Fruit fly (Drosophila melanogaster) whole organism, pupa: ENCODE measurements around the gene mGluR.
"Not testable (repeated sequence)": the region's sequence is repeated elsewhere in the genome, so short reads cannot be mapped to it uniquely, and the experiment has no call there.

Experiments
- CG10348 ChIP-seq: fragments of 200-800 bp; sonication (Bioruptor generic); IDR thresholded peaks from 2 replicates; pipeline ENCODE4 v1.3.6; 2022; ENCODE audit warnings: missing biosample characterization, missing genetic modification characterization
- CG12605 ChIP-seq: fragments of 200-800 bp; sonication (Bioruptor generic); IDR thresholded peaks from 2 replicates; pipeline ENCODE4 v1.3.6; 2022; ENCODE audit warnings: missing biosample characterization, missing genetic modification characterization
- CG13204 ChIP-seq: fragments of 200-800 bp; sonication (Bioruptor generic); optimal IDR thresholded peaks from 2 replicates; lab custom pipeline; 2018; ENCODE audit warnings: missing biosample characterization, mild to moderate bottlenecking, missing genetic modification characterization, moderate library complexity
- CG14655 ChIP-seq: fragments of 200-800 bp; sonication (Bioruptor generic); optimal IDR thresholded peaks from 3 replicates; lab custom pipeline; 2017; ENCODE audit warnings: mild to moderate bottlenecking, missing biosample characterization, missing genetic modification reagents, missing genetic modification characterization
- CG15710 ChIP-seq: fragments of 200-800 bp; sonication (Bioruptor generic); optimal IDR thresholded peaks from 2 replicates; lab custom pipeline; 2018; ENCODE audit warnings: missing biosample characterization, mild to moderate bottlenecking, missing genetic modification characterization, moderate library complexity
- CG17806 ChIP-seq: fragments of 200-800 bp; sonication (Bioruptor generic); optimal IDR thresholded peaks from 2 replicates; lab custom pipeline; 2018; ENCODE audit warnings: missing biosample characterization, mild to moderate bottlenecking, missing genetic modification characterization, moderate library complexity
- CG32121 ChIP-seq: fragments of 200-800 bp; sonication (Bioruptor generic); IDR thresholded peaks from 2 replicates; pipeline ENCODE4 v1.3.6; 2022; ENCODE audit warnings: missing biosample characterization, missing genetic modification characterization
- CG34367 ChIP-seq: fragments of 200-800 bp; sonication (Bioruptor generic); optimal IDR thresholded peaks from 2 replicates; lab custom pipeline; 2018; ENCODE audit warnings: missing biosample characterization, mild to moderate bottlenecking, missing genetic modification characterization
- CG4496 ChIP-seq: fragments of 200-800 bp; sonication (Bioruptor generic); IDR thresholded peaks from 3 replicates; pipeline ENCODE4 v1.3.6; 2022; ENCODE audit warnings: missing biosample characterization, missing genetic modification characterization
- CG8159 ChIP-seq: fragments of 200-800 bp; sonication (Bioruptor generic); optimal IDR thresholded peaks from 3 replicates; lab custom pipeline; 2018; ENCODE audit warnings: missing biosample characterization, mild to moderate bottlenecking, missing genetic modification characterization, moderate library complexity
- CG8301 ChIP-seq: fragments of 200-800 bp; sonication (Bioruptor generic); optimal IDR thresholded peaks from 2 replicates; lab custom pipeline; 2018; ENCODE audit warnings: missing biosample characterization, mild to moderate bottlenecking, missing genetic modification characterization
- CG9948 ChIP-seq: fragments of 200-800 bp; sonication (Bioruptor generic); optimal IDR thresholded peaks from 2 replicates; lab custom pipeline; 2018; ENCODE audit warnings: missing biosample characterization, mild to moderate bottlenecking, missing genetic modification characterization, moderate library complexity
- D1 ChIP-seq: fragments of 200-800 bp; sonication (Bioruptor generic); optimal IDR thresholded peaks from 2 replicates; lab custom pipeline; 2018; ENCODE audit warnings: missing biosample characterization, mild to moderate bottlenecking, missing genetic modification characterization, moderate library complexity
- EcR ChIP-seq: fragments of 200-800 bp; sonication (Bioruptor generic); optimal IDR thresholded peaks from 3 replicates; lab custom pipeline; 2019; ENCODE audit warnings: missing biosample characterization, missing genetic modification characterization, mild to moderate bottlenecking, moderate library complexity, missing genetic modification reagents
- Ets98B ChIP-seq: fragments of 200-800 bp; sonication (Bioruptor generic); IDR thresholded peaks from 2 replicates; pipeline ENCODE4 v1.3.6; 2022; ENCODE audit warnings: missing biosample characterization, missing genetic modification characterization
- Pif1A ChIP-seq: fragments of 200-800 bp; sonication (Bioruptor generic); optimal IDR thresholded peaks from 3 replicates; lab custom pipeline; 2016; ENCODE audit warnings: missing biosample characterization, missing genetic modification characterization
- Pif1B ChIP-seq: fragments of 200-800 bp; sonication (Bioruptor generic); optimal IDR thresholded peaks from 3 replicates; lab custom pipeline; 2016; ENCODE audit warnings: missing biosample characterization, missing genetic modification characterization
- Snoo ChIP-seq: fragments of 200-800 bp; sonication (Bioruptor generic); optimal IDR thresholded peaks from 3 replicates; lab custom pipeline; 2017; ENCODE audit warnings: missing biosample characterization, mild to moderate bottlenecking, missing genetic modification characterization, inconsistent platforms
- fd96Ca ChIP-seq: fragments of 200-800 bp; sonication (Bioruptor generic); IDR thresholded peaks from 3 replicates; pipeline ENCODE4 v1.3.6; 2022; ENCODE audit warnings: missing biosample characterization, missing genetic modification characterization
- gl ChIP-seq: fragments of 200-800 bp; sonication (Bioruptor generic); optimal IDR thresholded peaks from 2 replicates; lab custom pipeline; 2018; ENCODE audit warnings: missing biosample characterization, mild to moderate bottlenecking, missing genetic modification characterization
- rn ChIP-seq: fragments of 200-800 bp; sonication (Bioruptor generic); IDR thresholded peaks from 2 replicates; pipeline ENCODE4 v1.3.6; 2022; ENCODE audit warnings: missing biosample characterization, missing genetic modification characterization

Gene mGluR

DNA sequence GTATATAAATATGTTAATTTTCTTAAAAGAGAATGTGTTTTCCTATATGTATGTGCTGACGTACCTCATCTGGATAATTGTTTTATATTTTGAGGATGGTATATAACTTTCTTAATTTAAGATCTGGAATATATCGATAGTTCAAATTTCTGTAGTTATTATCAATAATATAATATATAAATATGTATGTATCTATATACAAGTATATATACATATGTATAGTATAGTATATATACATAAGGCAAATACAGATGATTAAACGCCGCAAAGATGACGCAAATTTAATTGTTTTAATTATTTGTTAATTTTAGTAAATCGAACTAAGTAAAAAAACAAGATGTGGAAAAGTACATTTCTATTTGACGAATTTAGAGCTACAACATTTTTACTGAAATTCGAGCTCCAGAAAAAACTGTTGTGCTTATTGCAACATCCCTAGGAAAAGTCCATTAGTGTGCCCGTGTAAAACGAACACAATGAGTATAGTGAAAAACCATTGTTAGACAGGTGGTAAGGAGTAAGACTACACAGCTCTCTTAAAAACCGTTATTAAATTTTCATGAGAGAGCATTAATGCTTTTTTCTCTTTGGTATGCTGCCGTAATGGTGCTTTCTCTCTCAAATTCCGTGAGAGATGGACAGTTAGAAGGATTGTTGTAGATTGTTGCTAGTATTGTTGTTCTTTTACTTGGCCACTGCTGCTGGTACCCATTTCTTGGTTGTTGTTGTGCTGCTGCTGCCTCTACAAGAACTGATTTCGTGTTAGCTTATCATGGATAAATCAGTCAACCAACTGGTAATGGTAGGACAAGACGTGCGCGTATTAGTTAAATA lies at the start of gene mGluR:
TSS of gene mGluR (plus strand) at position 784 of the 834 bp plus-strand sequence.
- TF ChIP-seq D1 (tag; lab: Kevin White, UChicago): no peak
- TF ChIP-seq CG32121 (GFP tag; lab: Robert Waterston, UW): no peak
- no peak for TF ChIP-seq Pif1A (GFP tag; lab: Kevin White, UChicago)
- TF ChIP-seq CG12605 (GFP tag; lab: Robert Waterston, UW): no peak
- TF ChIP-seq CG9948 (tag; lab: Kevin White, UChicago): no peak
- no peak for TF ChIP-seq Snoo
- no peak for TF ChIP-seq CG4496
- TF ChIP-seq CG15710 (tag; lab: Kevin White, UChicago): no peak
- TF ChIP-seq rn (GFP tag; lab: Robert Waterston, UW): no peak
- no peak for TF ChIP-seq EcR (GFP tag; lab: Kevin White, UChicago)
- TF ChIP-seq Ets98B: no peak
- no peak for TF ChIP-seq CG14655 (GFP tag; lab: Kevin White, UChicago)
- no peak for TF ChIP-seq gl (tag; lab: Kevin White, UChicago)
- TF ChIP-seq CG34367 (tag; lab: Kevin White, UChicago): no peak
- TF ChIP-seq Pif1B (GFP tag; lab: Kevin White, UChicago): no peak

DNA sequence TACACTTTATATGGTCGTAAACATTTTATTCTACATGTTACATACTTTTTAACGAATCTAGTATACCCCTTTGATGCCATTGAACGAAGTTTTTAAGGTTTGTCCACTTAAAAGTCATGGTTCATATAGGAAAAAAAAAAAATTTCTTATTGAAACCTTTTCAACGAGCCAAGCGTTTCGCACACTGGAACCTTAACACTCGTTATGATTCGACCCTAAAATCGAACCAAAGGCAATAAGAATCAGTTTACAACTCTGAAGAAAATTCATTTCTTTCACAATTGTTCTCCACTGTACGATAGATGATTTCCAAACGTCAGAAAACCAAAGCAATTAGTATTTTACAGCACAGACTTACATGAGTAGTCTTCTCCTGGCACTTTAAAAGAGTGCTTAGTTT lies 40.5 kb upstream of the mGluR start:
- TF ChIP-seq CG17806 (tag; lab: Kevin White, UChicago): no peak
- TF ChIP-seq CG10348: no peak
- TF ChIP-seq CG4496: no peak
- TF ChIP-seq fd96Ca: no peak

DNA sequence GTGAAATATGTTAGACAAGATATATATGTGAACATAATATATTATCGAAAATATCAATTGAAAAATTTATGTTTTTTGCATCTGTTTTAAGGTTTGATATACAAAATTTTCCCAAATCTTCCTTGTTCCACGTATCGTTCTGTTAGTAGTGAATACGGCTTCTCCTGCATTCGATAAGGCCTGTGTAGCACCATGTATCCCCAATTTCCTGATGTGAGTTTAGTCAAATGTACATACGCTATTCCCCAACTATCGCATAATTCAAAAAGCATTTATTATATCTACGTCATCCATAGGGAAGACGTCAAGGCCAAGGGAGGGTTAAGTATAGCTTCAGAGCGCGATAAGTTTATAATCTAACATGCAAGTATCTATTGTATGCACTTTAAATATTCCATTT lies 32.0 kb upstream of the mGluR start:
- TF ChIP-seq D1 (tag; lab: Kevin White, UChicago): peak; percentile 22
- no peak for TF ChIP-seq gl (tag; lab: Kevin White, UChicago)

DNA sequence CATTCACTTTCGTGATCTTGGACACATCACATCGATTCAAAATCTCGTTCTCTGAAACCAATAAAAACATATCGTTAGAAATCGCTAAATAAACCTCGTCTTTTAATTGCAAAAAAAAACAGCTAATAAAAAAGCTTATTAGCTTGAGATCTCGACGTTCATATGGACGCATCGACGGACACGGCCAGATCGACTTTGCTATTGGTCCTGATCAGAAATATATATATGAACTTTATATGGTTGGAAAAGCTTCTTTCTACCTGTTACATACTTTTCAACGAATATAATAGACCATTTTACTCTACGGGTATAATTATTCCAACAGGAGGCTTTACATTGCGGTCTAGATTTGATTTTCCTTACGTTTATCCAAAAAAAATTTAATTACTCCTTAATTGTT lies 27.5 kb upstream of the mGluR start:
- TF ChIP-seq fd96Ca: no peak
- no peak for TF ChIP-seq gl (tag; lab: Kevin White, UChicago)
- no peak for TF ChIP-seq CG15710 (tag; lab: Kevin White, UChicago)
- TF ChIP-seq CG32121 (GFP tag; lab: Robert Waterston, UW): no peak
- no peak for TF ChIP-seq D1 (tag; lab: Kevin White, UChicago)
- TF ChIP-seq CG17806 (tag; lab: Kevin White, UChicago): no peak
- TF ChIP-seq Snoo: no peak
- TF ChIP-seq CG34367 (tag; lab: Kevin White, UChicago): no peak
- TF ChIP-seq CG13204 (GFP tag; lab: Kevin White, UChicago): no peak
- no peak for TF ChIP-seq Pif1A (GFP tag; lab: Kevin White, UChicago)
- TF ChIP-seq Ets98B: no peak
- no peak for TF ChIP-seq CG8301

DNA sequence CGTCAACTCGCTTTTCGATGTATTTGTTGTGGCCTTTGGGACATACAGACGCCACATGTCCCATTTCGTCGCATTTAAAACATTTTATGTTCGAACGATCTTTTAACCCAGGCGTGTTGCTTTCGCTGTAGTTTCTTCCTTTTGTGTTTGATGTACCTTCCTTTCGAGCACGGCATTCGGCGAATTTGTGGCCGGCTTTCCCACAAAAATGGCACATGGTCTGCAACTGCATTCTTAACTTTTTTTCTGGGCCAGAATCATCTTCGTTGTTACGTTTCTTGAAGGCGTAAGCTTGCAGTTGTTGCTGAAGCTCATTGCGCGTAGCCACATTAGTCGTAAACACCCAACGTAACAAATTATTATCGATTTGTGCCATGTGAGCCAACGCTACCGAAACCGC lies 24.4 kb upstream of the mGluR start, which contains the start of gene unc-13:
TSS of gene unc-13 (minus strand) at position 101 of the 400 bp plus-strand sequence.
- not testable (repeated sequence) for TF ChIP-seq CG32121 (GFP tag; lab: Robert Waterston, UW); CG13204 (GFP tag; lab: Kevin White, UChicago); CG8301

DNA sequence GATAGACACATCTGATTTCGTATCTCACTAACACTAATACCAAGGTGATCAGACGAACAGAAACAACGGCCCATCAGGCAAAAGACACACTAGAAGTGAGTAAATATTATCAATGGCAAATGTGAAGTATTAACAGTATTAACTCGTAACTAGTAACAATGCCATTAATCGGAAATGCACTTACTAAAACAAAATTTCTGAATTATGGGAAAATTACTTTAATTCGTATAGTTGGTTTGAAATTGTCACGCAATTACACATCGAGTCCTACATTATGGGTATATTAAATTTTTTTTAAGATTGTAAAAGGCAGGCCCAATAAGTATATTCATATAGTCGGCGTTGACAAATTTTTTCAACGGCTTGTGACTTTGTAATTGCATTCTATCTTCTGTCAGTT lies 14.0 kb upstream of the mGluR start:
- TF ChIP-seq rn (GFP tag; lab: Robert Waterston, UW) (no peak), CG34367 (tag; lab: Kevin White, UChicago) (no peak)

DNA sequence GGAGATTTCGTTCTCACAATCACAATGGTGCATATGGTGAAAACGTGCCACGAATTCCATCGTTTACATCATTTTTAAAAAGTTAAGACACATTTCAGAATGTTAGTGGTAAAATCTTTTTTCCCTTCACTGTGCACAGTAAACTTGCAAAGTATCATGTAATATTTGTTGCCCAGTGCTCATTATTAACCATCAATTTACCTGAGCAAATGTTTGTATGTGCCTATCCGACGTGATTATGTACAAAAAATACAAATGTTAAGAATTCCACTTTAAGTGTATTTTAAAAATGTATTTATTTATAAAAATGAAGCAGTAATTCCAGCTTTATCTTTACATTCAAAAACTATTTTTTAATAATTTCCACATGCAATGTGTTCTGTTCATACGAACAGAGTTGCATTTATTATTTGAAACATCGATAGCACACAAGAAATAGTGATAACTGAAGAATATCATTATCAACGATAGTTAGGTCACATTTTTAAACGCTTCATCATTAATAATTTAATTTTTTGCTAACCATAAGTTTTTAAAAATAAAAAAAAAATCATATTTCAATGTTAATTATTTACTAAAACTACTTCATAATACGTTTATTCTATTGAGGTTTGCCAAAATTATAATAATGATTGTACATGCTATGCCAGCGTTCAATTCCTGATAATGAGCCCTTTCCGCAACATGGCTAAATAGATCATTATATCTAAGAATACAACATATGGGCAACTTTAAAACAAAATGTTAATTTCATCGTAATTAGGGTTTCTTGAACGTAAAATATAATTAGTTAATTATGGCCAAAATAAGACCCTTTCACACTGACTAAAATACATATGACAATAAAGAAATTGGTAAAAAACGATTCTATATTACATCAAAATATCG lies 6.1 kb upstream of the mGluR start, which contains the start of gene eIF4G1:
TSS of gene eIF4G1 (minus strand) at position 405 of the 888 bp plus-strand sequence.
- TF ChIP-seq CG34367 (tag; lab: Kevin White, UChicago): no peak
- TF ChIP-seq D1 (tag; lab: Kevin White, UChicago): peak; percentile 7
- TF ChIP-seq CG32121 (GFP tag; lab: Robert Waterston, UW): no peak
- no peak for TF ChIP-seq CG8159
- TF ChIP-seq rn (GFP tag; lab: Robert Waterston, UW): no peak
- TF ChIP-seq, all 21 proteins: peak for 1
